Fruit fly (Drosophila melanogaster): ENCODE results near the gene Zmynd10.

Gene Zmynd10

DNA sequence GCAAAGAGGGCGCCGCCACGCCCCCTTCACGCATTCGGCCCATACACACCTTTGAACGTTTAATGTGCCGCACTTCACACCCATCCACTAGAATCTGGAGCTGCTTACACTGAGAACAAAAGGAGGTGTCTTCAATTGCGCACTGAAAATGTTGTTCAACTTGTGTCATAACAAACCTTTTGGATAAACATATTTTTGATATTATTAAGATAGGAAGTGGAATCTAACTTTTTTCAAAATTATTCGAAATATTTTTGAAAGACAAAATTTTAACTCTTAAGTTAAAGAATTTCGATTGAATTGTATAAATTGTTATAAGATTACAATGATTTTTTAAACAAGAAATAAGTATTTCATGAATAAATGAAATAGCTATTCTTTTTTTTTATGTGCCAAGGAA, 42.1 kb upstream of the Zmynd10 start (continued):
- TF ChIP-seq NC2α (GFP tag; optimal IDR thresholded peaks at IDR 0.05) (no peak), tna (GFP tag; IDR thresholded peaks at IDR 0.05; ENCODE audit: partially characterized antibody) (no peak), Xrp1 (GFP tag; IDR thresholded peaks at IDR 0.05) (peak; percentile 39; the same call in 1 of the 2 replicates), ci (GFP tag; IDR thresholded peaks at IDR 0.05) (no peak), CG7987 (GFP tag; optimal IDR thresholded peaks at IDR 0.05) (no peak), insv (GFP tag; optimal IDR thresholded peaks at IDR 0.05) (no peak), hkb (optimal IDR thresholded peaks at IDR 0.05) (no peak), hkb (GFP tag; IDR thresholded peaks at IDR 0.05) (no peak), CG17359 (tag; optimal IDR thresholded peaks at IDR 0.05) (no peak), NC2β (GFP tag; optimal IDR thresholded peaks at IDR 0.05) (no peak), CG5953 (GFP tag; IDR thresholded peaks at IDR 0.05) (no peak), CG5180 (GFP tag; optimal IDR thresholded peaks at IDR 0.05) (no peak), pita (GFP tag; optimal IDR thresholded peaks at IDR 0.05) (no peak), CG11695 (GFP tag; IDR thresholded peaks at IDR 0.05) (no peak), YL-1 (GFP tag; optimal IDR thresholded peaks at IDR 0.05) (no peak), Dref (GFP tag; IDR thresholded peaks at IDR 0.05) (no peak), Hey (tag; optimal IDR thresholded peaks at IDR 0.05) (no peak), B-H1 (GFP tag; IDR thresholded peaks at IDR 0.05) (no peak), lilli (GFP tag; optimal IDR thresholded peaks at IDR 0.05) (no peak), Six4 (GFP tag; optimal IDR thresholded peaks at IDR 0.05) (peak; percentile 3), Blimp-1 (GFP tag; optimal IDR thresholded peaks at IDR 0.05) (peak; percentile 43), otp (GFP tag; IDR thresholded peaks at IDR 0.05) (0 out of 3 replicates have a peak, but pooled peaks have one; percentile 5), Nf-YA (GFP tag; IDR thresholded peaks at IDR 0.05) (no peak), ash1 (GFP tag; optimal IDR thresholded peaks at IDR 0.05) (no peak), CG7928 (GFP tag; optimal IDR thresholded peaks at IDR 0.05) (no peak), kah (GFP tag; optimal IDR thresholded peaks at IDR 0.05) (no peak), Adf1 (GFP tag; IDR thresholded peaks at IDR 0.05) (no peak), CG4404 (GFP tag; IDR thresholded peaks at IDR 0.05) (peak; percentile 50), CG18619 (GFP tag; optimal IDR thresholded peaks at IDR 0.05) (peak; percentile 14), gfzf (GFP tag; optimal IDR thresholded peaks at IDR 0.05) (no peak), HLH4C (GFP tag; IDR thresholded peaks at IDR 0.05; ENCODE audit: partially characterized antibody) (no peak), Camta (GFP tag; optimal IDR thresholded peaks at IDR 0.05) (no peak), knrl (GFP tag; IDR thresholded peaks at IDR 0.05; ENCODE audit: partially characterized antibody) (no peak), CG12659 (GFP tag; optimal IDR thresholded peaks at IDR 0.05) (no peak), CrebB (tag; optimal IDR thresholded peaks at IDR 0.05) (no peak), CG12299 (tag; optimal IDR thresholded peaks at IDR 0.05) (no peak), grau (tag; optimal IDR thresholded peaks at IDR 0.05) (peak; percentile 29), CG12236 (GFP tag; optimal IDR thresholded peaks at IDR 0.05) (peak; percentile 6), Doc2 (GFP tag; IDR thresholded peaks at IDR 0.05) (no peak), ERR (GFP tag; optimal IDR thresholded peaks at IDR 0.05) (no peak), CG10959 (GFP tag; IDR thresholded peaks at IDR 0.05) (peak; percentile 42; the same call in 1 of the 2 replicates), CG18764 (GFP tag; optimal IDR thresholded peaks at IDR 0.05) (no peak), Drgx (GFP tag; IDR thresholded peaks at IDR 0.05) (no peak), tgo (GFP tag; IDR thresholded peaks at IDR 0.05) (no peak), sc (optimal IDR thresholded peaks at IDR 0.05) (no peak), sc (GFP tag; optimal IDR thresholded peaks at IDR 0.05) (peak; percentile 3), fd3F (GFP tag; optimal IDR thresholded peaks at IDR 0.05) (no peak), BtbVII (GFP tag; optimal IDR thresholded peaks at IDR 0.05) (no peak), CG16815 (GFP tag; optimal IDR thresholded peaks at IDR 0.05) (peak; percentile 31), MTF-1 (GFP tag; optimal IDR thresholded peaks at IDR 0.05; ENCODE audit: borderline replicate concordance) (no peak), NfI (GFP tag; optimal IDR thresholded peaks at IDR 0.05) (no peak), E2f1 (GFP tag; IDR thresholded peaks at IDR 0.05) (no peak)
